Fruit fly (Drosophila melanogaster): ENCODE measurements around the gene CG8907.

DNA sequence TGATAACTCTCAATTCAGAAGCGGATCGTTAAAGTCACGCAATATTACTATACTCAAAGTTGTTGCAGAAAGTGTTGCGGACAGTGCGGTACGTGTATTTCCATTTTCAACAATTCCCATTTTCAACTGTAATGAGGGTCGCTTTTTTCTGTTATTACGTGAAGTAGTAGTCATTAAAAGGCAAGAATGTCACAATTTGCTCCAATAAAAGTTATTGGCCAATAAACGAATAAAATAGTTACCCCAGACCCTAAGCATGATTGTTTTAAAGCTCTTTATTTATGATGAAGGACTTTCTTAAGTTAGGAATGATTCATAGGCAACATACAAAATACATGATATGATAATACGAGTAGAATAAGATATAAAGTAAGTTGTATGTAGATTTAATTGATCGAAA is 733 bp upstream of the CG8907 start:
- no peak for TF ChIP-seq Eip93F (GFP tag; optimal IDR thresholded peaks at IDR 0.05)
- no peak for TF ChIP-seq CG8319 (GFP tag; optimal IDR thresholded peaks at IDR 0.05)
- no peak for TF ChIP-seq Eip78C (GFP tag)
- no peak for TF ChIP-seq Hr39 (GFP tag; optimal IDR thresholded peaks at IDR 0.05)
- TF ChIP-seq Sox102F (GFP tag; optimal IDR thresholded peaks at IDR 0.05): no peak
- TF ChIP-seq pdm3 (GFP tag; optimal IDR thresholded peaks at IDR 0.05): no peak
- TF ChIP-seq Hr38 (GFP tag; optimal IDR thresholded peaks at IDR 0.05): no peak
